Fruit fly (Drosophila melanogaster) whole organism, embryonic: ENCODE data around the gene Cul3.

Source experiments
- ATbp ChIP-seq: fragments of 200-800 bp; sonication (Bioruptor generic); optimal IDR thresholded peaks from 2 replicates; lab custom pipeline; 2017; ENCODE audit warnings: missing biosample characterization, mild to moderate bottlenecking, missing genetic modification characterization, missing genetic modification reagents
- Bteb2 ChIP-seq: fragments of 200-800 bp; sonication (Bioruptor generic); optimal IDR thresholded peaks from 2 replicates; lab custom pipeline; 2016; ENCODE audit warnings: missing biosample characterization, missing genetic modification characterization
- CG10267 ChIP-seq: fragments of 200-800 bp; sonication (Bioruptor generic); optimal IDR thresholded peaks from 2 replicates; lab custom pipeline; 2018; ENCODE audit warnings: missing biosample characterization, mild to moderate bottlenecking, missing genetic modification characterization, moderate library complexity
- CG10959 ChIP-seq: fragments of 200-800 bp; sonication (Bioruptor generic); IDR thresholded peaks from 2 replicates; pipeline ENCODE4 v1.3.6; 2022; ENCODE audit warnings: missing biosample characterization, missing genetic modification characterization
- CG13624 ChIP-seq: fragments of 200-800 bp; sonication (Bioruptor generic); optimal IDR thresholded peaks from 2 replicates; lab custom pipeline; 2016; ENCODE audit warnings: missing biosample characterization, missing genetic modification characterization
- CG13894 ChIP-seq: fragments of 200-800 bp; sonication (Bioruptor generic); optimal IDR thresholded peaks from 3 replicates; lab custom pipeline; 2018; ENCODE audit warnings: missing biosample characterization, mild to moderate bottlenecking, missing genetic modification characterization, moderate library complexity
- CG15601 ChIP-seq: fragments of 200-800 bp; sonication (Bioruptor generic); optimal IDR thresholded peaks from 3 replicates; lab custom pipeline; 2019; ENCODE audit warnings: missing biosample characterization, mild to moderate bottlenecking, missing genetic modification characterization, moderate library complexity
- CG1647 ChIP-seq: fragments of 200-800 bp; sonication (Bioruptor generic); optimal IDR thresholded peaks from 3 replicates; lab custom pipeline; 2016; ENCODE audit warnings: missing biosample characterization, missing genetic modification characterization
- CG17802 ChIP-seq: fragments of 200-800 bp; sonication (Bioruptor generic); optimal IDR thresholded peaks from 2 replicates; lab custom pipeline; 2018; ENCODE audit warnings: missing biosample characterization, mild to moderate bottlenecking, missing genetic modification characterization, moderate library complexity
- CG17912 ChIP-seq: fragments of 200-800 bp; sonication (Bioruptor generic); optimal IDR thresholded peaks from 2 replicates; lab custom pipeline; 2018; ENCODE audit warnings: missing biosample characterization, mild to moderate bottlenecking, missing genetic modification characterization
- CG2129 ChIP-seq: fragments of 200-800 bp; sonication (Bioruptor generic); IDR thresholded peaks from 2 replicates; pipeline ENCODE4 v1.3.6; 2022; ENCODE audit warnings: missing biosample characterization, missing genetic modification characterization; ENCODE audit not compliant: partially characterized antibody
- CG3995 ChIP-seq: fragments of 200-800 bp; sonication (Bioruptor generic); optimal IDR thresholded peaks from 3 replicates; lab custom pipeline; 2016; ENCODE audit warnings: missing biosample characterization, missing genetic modification characterization
- CG4282 ChIP-seq: fragments of 200-800 bp; sonication (Bioruptor generic); optimal IDR thresholded peaks from 2 replicates; lab custom pipeline; 2016; ENCODE audit warnings: missing biosample characterization, missing genetic modification characterization
- CG4328 ChIP-seq: fragments of 200-800 bp; sonication (Bioruptor generic); optimal IDR thresholded peaks from 3 replicates; lab custom pipeline; 2017; ENCODE audit warnings: missing biosample characterization, missing genetic modification reagents, missing genetic modification characterization
- CG6254 ChIP-seq: fragments of 200-800 bp; sonication (Bioruptor generic); optimal IDR thresholded peaks from 3 replicates; lab custom pipeline; 2017; ENCODE audit warnings: mild to moderate bottlenecking, missing biosample characterization, missing genetic modification reagents, missing genetic modification characterization
- CG6813 ChIP-seq: fragments of 200-800 bp; sonication (Bioruptor generic); optimal IDR thresholded peaks from 2 replicates; lab custom pipeline; 2017; ENCODE audit warnings: missing biosample characterization, missing genetic modification characterization, mild to moderate bottlenecking, moderate library complexity, missing genetic modification reagents
- CG7556 ChIP-seq: fragments of 200-800 bp; sonication (Bioruptor generic); optimal IDR thresholded peaks from 2 replicates; lab custom pipeline; 2017; ENCODE audit warnings: missing biosample characterization, mild to moderate bottlenecking, missing genetic modification characterization
- CG7987 ChIP-seq: fragments of 200-800 bp; sonication (Bioruptor generic); optimal IDR thresholded peaks from 2 replicates; lab custom pipeline; 2018; ENCODE audit warnings: missing biosample characterization, mild to moderate bottlenecking, missing genetic modification characterization, moderate library complexity
- CG8281 ChIP-seq: fragments of 200-800 bp; sonication (Bioruptor generic); optimal IDR thresholded peaks from 2 replicates; lab custom pipeline; 2018; ENCODE audit warnings: missing biosample characterization, mild to moderate bottlenecking, missing genetic modification characterization, moderate library complexity
- CG8765 ChIP-seq: fragments of 200-800 bp; sonication (Bioruptor generic); IDR thresholded peaks from 2 replicates; pipeline ENCODE4 v1.3.6; 2022; ENCODE audit warnings: missing biosample characterization, missing genetic modification characterization
- CG8924 ChIP-seq: fragments of 200-800 bp; optimal IDR thresholded peaks from 3 replicates; lab custom pipeline; 2019; ENCODE audit warnings: missing biosample characterization, mild to moderate bottlenecking, missing genetic modification characterization, moderate library complexity
- CG9817 ChIP-seq: fragments of 200-800 bp; sonication (Bioruptor generic); optimal IDR thresholded peaks from 2 replicates; lab custom pipeline; 2018; ENCODE audit warnings: missing biosample characterization, mild to moderate bottlenecking, missing genetic modification characterization, moderate library complexity
- Chrac-16 ChIP-seq: fragments of 200-800 bp; sonication (Bioruptor generic); optimal IDR thresholded peaks from 3 replicates; lab custom pipeline; 2016; ENCODE audit warnings: missing biosample characterization, missing genetic modification characterization
- CkIIα-i1 ChIP-seq: fragments of 200-800 bp; sonication (Bioruptor generic); IDR thresholded peaks from 2 replicates; pipeline ENCODE4 v1.3.6; 2022; ENCODE audit warnings: missing biosample characterization, missing genetic modification characterization
- Fer2 ChIP-seq: fragments of 200-800 bp; sonication (Bioruptor generic); optimal IDR thresholded peaks from 2 replicates; lab custom pipeline; 2018; ENCODE audit warnings: missing biosample characterization, mild to moderate bottlenecking, missing genetic modification characterization, moderate library complexity
- Gsc ChIP-seq: fragments of 200-800 bp; sonication (Bioruptor generic); IDR thresholded peaks from 2 replicates; pipeline ENCODE4 v1.3.6; 2022; ENCODE audit warnings: missing biosample characterization, missing genetic modification characterization
- HLHmδ ChIP-seq: fragments of 200-800 bp; sonication (Bioruptor generic); optimal IDR thresholded peaks from 2 replicates; lab custom pipeline; 2018; ENCODE audit warnings: missing biosample characterization, mild to moderate bottlenecking, missing genetic modification characterization, moderate library complexity
- HmgD ChIP-seq: fragments of 200-800 bp; sonication (Bioruptor generic); optimal IDR thresholded peaks from 3 replicates; lab custom pipeline; 2016; ENCODE audit warnings: missing biosample characterization, missing genetic modification characterization
- Six4 ChIP-seq: fragments of 200-800 bp; sonication (Bioruptor generic); optimal IDR thresholded peaks from 2 replicates; lab custom pipeline; 2016; ENCODE audit warnings: missing biosample characterization, missing genetic modification characterization
- Ssrp ChIP-seq: fragments of 200-800 bp; sonication (Bioruptor generic); optimal IDR thresholded peaks from 2 replicates; lab custom pipeline; 2018; ENCODE audit warnings: missing biosample characterization, mild to moderate bottlenecking, missing genetic modification characterization, moderate library complexity
- ab ChIP-seq: fragments of 200-800 bp; sonication (Bioruptor generic); optimal IDR thresholded peaks from 2 replicates; lab custom pipeline; 2016; ENCODE audit warnings: missing biosample characterization, missing genetic modification characterization
- ap ChIP-seq: fragments of 200-800 bp; sonication (Bioruptor generic); IDR thresholded peaks from 2 replicates; pipeline ENCODE4 v1.3.6; 2022; ENCODE audit warnings: missing biosample characterization, missing genetic modification characterization
- chn ChIP-seq: fragments of 200-800 bp; sonication (Bioruptor generic); optimal IDR thresholded peaks from 2 replicates; lab custom pipeline; 2016; ENCODE audit warnings: missing biosample characterization, missing genetic modification characterization
- crol ChIP-seq: fragments of 200-800 bp; sonication (Bioruptor generic); IDR thresholded peaks from 2 replicates; pipeline ENCODE4 v1.3.6; 2022; ENCODE audit warnings: missing biosample characterization, missing genetic modification characterization
- dimm ChIP-seq: fragments of 200-800 bp; sonication (Bioruptor generic); IDR thresholded peaks from 2 replicates; pipeline ENCODE4 v1.3.6; 2022; ENCODE audit warnings: missing biosample characterization, missing genetic modification characterization
- gfzf ChIP-seq: fragments of 200-800 bp; sonication (Bioruptor generic); optimal IDR thresholded peaks from 2 replicates; lab custom pipeline; 2016; ENCODE audit warnings: missing biosample characterization, mild to moderate bottlenecking, missing genetic modification characterization, moderate library complexity
- grau ChIP-seq: fragments of 200-800 bp; optimal IDR thresholded peaks from 3 replicates; lab custom pipeline; 2019; ENCODE audit warnings: missing biosample characterization, mild to moderate bottlenecking, missing genetic modification characterization, moderate library complexity
- ken ChIP-seq: fragments of 200-800 bp; sonication (Bioruptor generic); IDR thresholded peaks from 3 replicates; pipeline ENCODE4 v1.3.6; 2022; ENCODE audit warnings: missing biosample characterization, missing genetic modification characterization
- nau ChIP-seq: fragments of 200-800 bp; sonication (Bioruptor generic); optimal IDR thresholded peaks from 3 replicates; lab custom pipeline; 2017; ENCODE audit warnings: missing biosample characterization, mild to moderate bottlenecking, missing genetic modification characterization, missing genetic modification reagents
- org-1 ChIP-seq: fragments of 200-800 bp; sonication (Bioruptor generic); optimal IDR thresholded peaks from 2 replicates; lab custom pipeline; 2017; ENCODE audit warnings: missing biosample characterization, missing genetic modification characterization
- pho ChIP-seq: fragments of 200-800 bp; sonication (Bioruptor generic); optimal IDR thresholded peaks from 2 replicates; lab custom pipeline; 2016; ENCODE audit warnings: missing biosample characterization, missing genetic modification characterization
- pnt ChIP-seq: fragments of 200-800 bp; sonication (Bioruptor generic); optimal IDR thresholded peaks from 3 replicates; lab custom pipeline; 2016; ENCODE audit warnings: missing biosample characterization, missing genetic modification characterization
- pum ChIP-seq: fragments of 200-800 bp; sonication (Bioruptor generic); optimal IDR thresholded peaks from 2 replicates; lab custom pipeline; 2016; ENCODE audit warnings: missing biosample characterization, missing genetic modification characterization
- slou ChIP-seq: fragments of 200-800 bp; sonication (Bioruptor generic); optimal IDR thresholded peaks from 3 replicates; lab custom pipeline; 2016; ENCODE audit warnings: missing biosample characterization, missing genetic modification characterization
- ssp ChIP-seq: fragments of 200-800 bp; sonication (Bioruptor generic); IDR thresholded peaks from 2 replicates; pipeline ENCODE4 v1.3.6; 2022; ENCODE audit warnings: missing biosample characterization, missing genetic modification characterization
- stc ChIP-seq: fragments of 200-800 bp; sonication (Bioruptor generic); IDR thresholded peaks from 2 replicates; pipeline ENCODE4 v1.3.6; 2022; ENCODE audit warnings: missing biosample characterization, missing genetic modification characterization
- tin ChIP-seq: fragments of 200-800 bp; sonication (Bioruptor generic); optimal IDR thresholded peaks from 3 replicates; lab custom pipeline; 2016; ENCODE audit warnings: missing biosample characterization, missing genetic modification characterization
- tio ChIP-seq: fragments of 200-800 bp; sonication (Bioruptor generic); optimal IDR thresholded peaks from 2 replicates; lab custom pipeline; 2017; ENCODE audit warnings: missing biosample characterization, missing genetic modification characterization, inconsistent platforms
- unpg ChIP-seq: fragments of 200-800 bp; sonication (Bioruptor generic); optimal IDR thresholded peaks from 3 replicates; lab custom pipeline; 2018; ENCODE audit warnings: missing biosample characterization, mild to moderate bottlenecking, missing genetic modification characterization, moderate library complexity
- yki ChIP-seq: fragments of >200 bp; optimal IDR thresholded peaks from 3 replicates; lab custom pipeline; 2018
- z ChIP-seq: fragments of 200-800 bp; sonication (Bioruptor generic); IDR thresholded peaks from 3 replicates; pipeline ENCODE4 v1.3.6; 2022; ENCODE audit warnings: missing biosample characterization, missing genetic modification characterization

Cul3 gene

DNA sequence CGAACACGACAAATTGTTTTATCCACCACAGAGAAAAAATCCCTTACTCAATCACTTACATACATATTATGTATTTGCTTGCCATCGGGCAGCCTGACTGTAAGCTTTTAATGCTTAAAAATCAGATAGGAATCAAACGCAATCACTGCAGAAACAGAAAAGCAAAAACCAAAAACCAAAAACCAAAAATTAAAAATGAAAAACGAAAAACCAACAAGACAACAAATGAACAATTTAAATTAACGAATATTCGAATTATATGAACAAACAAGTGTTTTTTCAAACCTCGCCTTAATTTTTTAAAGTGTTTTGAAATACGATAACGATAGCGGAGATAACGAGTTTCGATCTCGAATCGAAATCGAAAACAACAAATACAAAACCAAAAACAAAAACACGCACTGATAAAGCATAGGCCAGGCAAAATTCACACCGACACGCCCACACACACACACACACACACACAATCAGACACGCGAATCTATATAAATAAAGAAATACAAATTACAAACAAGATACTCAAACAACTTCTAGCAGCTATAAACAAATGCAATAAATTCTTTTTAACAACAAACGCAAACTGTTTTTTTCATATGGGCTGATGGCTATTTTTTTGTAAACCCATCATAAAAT is 17.5 kb downstream of the Cul3 start (continued):
- TF ChIP-seq unpg = peak; percentile 60
- TF ChIP-seq CG1647 (GFP tag; lab: Kevin White, UChicago) = peak; percentile 31
- peak; percentile 28 for TF ChIP-seq Bteb2 (GFP tag; lab: Kevin White, UChicago)
- TF ChIP-seq ab = no peak
- TF ChIP-seq yki (lab: Kevin White, UChicago) = no peak
- TF ChIP-seq ap (GFP tag; lab: Robert Waterston, UW) = no peak
- TF ChIP-seq CG8765 (GFP tag; lab: Robert Waterston, UW) = no peak
- TF ChIP-seq pum (GFP tag; lab: Kevin White, UChicago) = peak; percentile 28
- TF ChIP-seq Fer2 (tag; lab: Kevin White, UChicago) = no peak
- TF ChIP-seq ATbp (GFP tag; lab: Kevin White, UChicago) = peak; percentile 30
- TF ChIP-seq Chrac-16 (GFP tag; lab: Kevin White, UChicago) = no peak
- no peak for TF ChIP-seq CG4328 (GFP tag; lab: Kevin White, UChicago)
- TF ChIP-seq CG6254 = no peak
- peak; percentile 45 for TF ChIP-seq CG7556 (GFP tag; lab: Kevin White, UChicago)
- TF ChIP-seq CG9817 (tag; lab: Kevin White, UChicago) = peak; percentile 5
- peak; percentile 1 for TF ChIP-seq chn
- peak; percentile 20 for TF ChIP-seq org-1
- no peak for TF ChIP-seq slou (GFP tag; lab: Kevin White, UChicago)
- no peak for TF ChIP-seq Gsc (GFP tag; lab: Robert Waterston, UW)
- no peak for TF ChIP-seq HLHmδ (GFP tag; lab: Kevin White, UChicago)
- peak; percentile 19 for TF ChIP-seq tin
- TF ChIP-seq ken (GFP tag; lab: Robert Waterston, UW) = no peak
- peak; percentile 29 for TF ChIP-seq CG4282 (GFP tag; lab: Kevin White, UChicago)
- no peak for TF ChIP-seq CG10959 (GFP tag; lab: Robert Waterston, UW)
- TF ChIP-seq gfzf (GFP tag; lab: Kevin White, UChicago) = no peak
- TF ChIP-seq CG8924 (tag; lab: Kevin White, UChicago) = peak; percentile 46
- peak; percentile 16 for TF ChIP-seq CG3995 (GFP tag; lab: Kevin White, UChicago)
- no peak for TF ChIP-seq HmgD (GFP tag; lab: Kevin White, UChicago)
- no peak for TF ChIP-seq ssp
- peak; percentile 64 for TF ChIP-seq grau
- no peak for TF ChIP-seq z (GFP tag; lab: Robert Waterston, UW)
- no peak for TF ChIP-seq CG7987 (GFP tag; lab: Kevin White, UChicago)
- TF ChIP-seq tio (GFP tag; lab: Kevin White, UChicago) = peak; percentile 35
- no peak for TF ChIP-seq crol (GFP tag; lab: Robert Waterston, UW)
- no peak for TF ChIP-seq CG10267
- TF ChIP-seq pho (GFP tag; lab: Kevin White, UChicago) = peak; percentile 17
- no peak for TF ChIP-seq pnt
- TF ChIP-seq CG17802 (tag; lab: Kevin White, UChicago) = peak; percentile 10
- TF ChIP-seq CG2129 = no peak
- no peak for TF ChIP-seq CG13894 (tag; lab: Kevin White, UChicago)
- TF ChIP-seq CkIIα-i1 (GFP tag; lab: Robert Waterston, UW) = no peak
- TF ChIP-seq CG15601 = no peak
- TF ChIP-seq CG17912 (GFP tag; lab: Kevin White, UChicago) = no peak
- no peak for TF ChIP-seq nau (GFP tag; lab: Kevin White, UChicago)
- no peak for TF ChIP-seq Six4 (GFP tag; lab: Kevin White, UChicago)
- no peak for TF ChIP-seq dimm (GFP tag; lab: Robert Waterston, UW)
- TF ChIP-seq CG6813 = no peak
- peak; percentile 57 for TF ChIP-seq CG13624
- TF ChIP-seq stc (GFP tag; lab: Robert Waterston, UW) = peak; percentile 48; the same call in 1 of the 2 replicates
- TF ChIP-seq Ssrp (tag; lab: Kevin White, UChicago) = peak; percentile 39
- TF ChIP-seq CG8281 (tag; lab: Kevin White, UChicago) = peak; percentile 32
